In the genomic region with DNA sequence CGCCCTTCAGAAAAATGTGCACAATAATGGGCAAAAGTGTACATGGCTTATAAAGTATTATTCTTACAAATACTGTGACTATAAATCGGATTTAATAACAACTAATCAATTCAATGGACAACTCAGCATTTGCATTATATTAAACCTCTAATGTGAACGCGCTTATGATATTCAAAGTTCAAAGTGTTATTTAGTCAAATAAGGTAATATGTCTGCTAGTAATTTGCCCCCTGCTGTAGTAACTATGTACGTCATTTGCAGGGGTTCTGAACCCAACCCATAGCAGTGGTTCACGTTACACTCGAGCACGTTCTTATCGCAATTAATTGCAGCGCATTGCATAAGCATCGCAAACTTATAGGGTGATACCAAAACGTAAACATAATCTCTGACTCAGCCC, we compare ENCODE assay signal across 3 fruit fly cellular contexts.
TF ChIP-seq lines count a peak whose summit lies in the region.

No protein-coding gene starts in this region.

TF ChIP-seq in whole organism, adult, 20 proteins besides CTCF, POLR2A, EP300 and RAD21 (continued from another document):
- TF ChIP-seq CG5204 (GFP tag; optimal IDR thresholded peaks at IDR 0.05; lab: Kevin White, UChicago) (peak; percentile 8), ovo (GFP tag; optimal IDR thresholded peaks at IDR 0.05; lab: Kevin White, UChicago) (peak; percentile 14), CG11617 (GFP tag; optimal IDR thresholded peaks at IDR 0.05; lab: Kevin White, UChicago) (peak; percentile 86)

TF ChIP-seq in whole organism, embryonic, 481 proteins besides CTCF, POLR2A, EP300 and RAD21 (continued from another document and continues in another):
- TF ChIP-seq klu (GFP tag; IDR thresholded peaks at IDR 0.05; lab: Robert Waterston, UW): no peak
- no peak for TF ChIP-seq NFAT (GFP tag; IDR thresholded peaks at IDR 0.05; lab: Robert Waterston, UW)
- no peak for TF ChIP-seq ato (GFP tag; IDR thresholded peaks at IDR 0.05; lab: Robert Waterston, UW; ENCODE audit: partially characterized antibody)
- TF ChIP-seq lab (GFP tag; optimal IDR thresholded peaks at IDR 0.05; lab: Kevin White, UChicago): peak; percentile 16
- no peak for TF ChIP-seq CG7745 (tag; optimal IDR thresholded peaks at IDR 0.05; lab: Kevin White, UChicago)
- TF ChIP-seq fd3F (GFP tag; optimal IDR thresholded peaks at IDR 0.05; lab: Kevin White, UChicago): no peak
- TF ChIP-seq pita (GFP tag; optimal IDR thresholded peaks at IDR 0.05; lab: Kevin White, UChicago): no peak
- TF ChIP-seq mam (GFP tag; optimal IDR thresholded peaks at IDR 0.05; lab: Kevin White, UChicago): no peak
- TF ChIP-seq da (GFP tag; optimal IDR thresholded peaks at IDR 0.05; lab: Kevin White, UChicago): no peak
- no peak for TF ChIP-seq CG17361 (GFP tag; IDR thresholded peaks at IDR 0.05; lab: Robert Waterston, UW)
- no peak for TF ChIP-seq cad (GFP tag; optimal IDR thresholded peaks at IDR 0.05; lab: Kevin White, UChicago)
- no peak for TF ChIP-seq toy (GFP tag; IDR thresholded peaks at IDR 0.05; lab: Robert Waterston, UW)
- TF ChIP-seq Dip2 (GFP tag; IDR thresholded peaks at IDR 0.05; lab: Robert Waterston, UW): no peak
- peak; percentile 79 for TF ChIP-seq CG11696 (GFP tag; IDR thresholded peaks at IDR 0.05; lab: Robert Waterston, UW)
- no peak for TF ChIP-seq jumu (GFP tag; optimal IDR thresholded peaks at IDR 0.05; lab: Kevin White, UChicago)
- TF ChIP-seq dpn (GFP tag; optimal IDR thresholded peaks at IDR 0.05; lab: Kevin White, UChicago): peak in 1 of 2 experiments; percentile 15
- TF ChIP-seq CG15601 (tag; optimal IDR thresholded peaks at IDR 0.05; lab: Kevin White, UChicago): no peak
- no peak for TF ChIP-seq lov (optimal IDR thresholded peaks at IDR 0.05; lab: Kevin White, UChicago)
- TF ChIP-seq lov (GFP tag; IDR thresholded peaks at IDR 0.05; lab: Robert Waterston, UW): no peak
- TF ChIP-seq CG32772 (GFP tag; IDR thresholded peaks at IDR 0.05; lab: Robert Waterston, UW): no peak
- no peak for TF ChIP-seq pnt (GFP tag; optimal IDR thresholded peaks at IDR 0.05; lab: Kevin White, UChicago)
- no peak for TF ChIP-seq CG10462 (GFP tag; optimal IDR thresholded peaks at IDR 0.05; lab: Kevin White, UChicago)
- no peak for TF ChIP-seq stc (GFP tag; IDR thresholded peaks at IDR 0.05; lab: Robert Waterston, UW)
- TF ChIP-seq CG18619 (GFP tag; optimal IDR thresholded peaks at IDR 0.05; lab: Kevin White, UChicago): peak; percentile 7
- no peak for TF ChIP-seq CHES-1-like (GFP tag; optimal IDR thresholded peaks at IDR 0.05; lab: Kevin White, UChicago)
- peak; percentile 30 for TF ChIP-seq CG17385 (GFP tag; optimal IDR thresholded peaks at IDR 0.05; lab: Kevin White, UChicago)
- no peak for TF ChIP-seq CG3281 (GFP tag; optimal IDR thresholded peaks at IDR 0.05; lab: Kevin White, UChicago)
- no peak for TF ChIP-seq CG12104 (GFP tag; optimal IDR thresholded peaks at IDR 0.05; lab: Kevin White, UChicago)
- no peak for TF ChIP-seq abd-A (tag; optimal IDR thresholded peaks at IDR 0.05; lab: Kevin White, UChicago)
- TF ChIP-seq psq (GFP tag; optimal IDR thresholded peaks at IDR 0.05; lab: Kevin White, UChicago): no peak
- no peak for TF ChIP-seq hth (optimal IDR thresholded peaks at IDR 0.05; lab: Kevin White, UChicago)
- TF ChIP-seq CG32532 (GFP tag; IDR thresholded peaks at IDR 0.05; lab: Robert Waterston, UW): no peak
- TF ChIP-seq Nf-YB (GFP tag; optimal IDR thresholded peaks at IDR 0.05; lab: Kevin White, UChicago): no peak
- peak; percentile 32 for TF ChIP-seq CG1603 (tag; optimal IDR thresholded peaks at IDR 0.05; lab: Kevin White, UChicago)
- no peak for TF ChIP-seq CG12659 (GFP tag; optimal IDR thresholded peaks at IDR 0.05; lab: Kevin White, UChicago)
- no peak for TF ChIP-seq Awh (GFP tag; IDR thresholded peaks at IDR 0.05; lab: Robert Waterston, UW)
- no peak for TF ChIP-seq BtbVII (GFP tag; optimal IDR thresholded peaks at IDR 0.05; lab: Kevin White, UChicago)
- TF ChIP-seq CG11247 (GFP tag; IDR thresholded peaks at IDR 0.05; lab: Robert Waterston, UW): no peak
- peak; percentile 6 for TF ChIP-seq gcm (GFP tag; optimal IDR thresholded peaks at IDR 0.05; lab: Kevin White, UChicago)
- TF ChIP-seq CoRest (tag; optimal IDR thresholded peaks at IDR 0.05; lab: Kevin White, UChicago): peak; percentile 19
- TF ChIP-seq Fer1 (GFP tag; optimal IDR thresholded peaks at IDR 0.05; lab: Kevin White, UChicago): peak; percentile 1
- TF ChIP-seq pzg (GFP tag; optimal IDR thresholded peaks at IDR 0.05; lab: Kevin White, UChicago): no peak
- TF ChIP-seq Bdp1 (GFP tag; optimal IDR thresholded peaks at IDR 0.05; lab: Kevin White, UChicago): no peak
- TF ChIP-seq CrebB (tag; optimal IDR thresholded peaks at IDR 0.05; lab: Kevin White, UChicago): no peak
- no peak for TF ChIP-seq CG10979 (tag; optimal IDR thresholded peaks at IDR 0.05; lab: Kevin White, UChicago)
- no peak for TF ChIP-seq ash1 (GFP tag; optimal IDR thresholded peaks at IDR 0.05; lab: Kevin White, UChicago)
- no peak for TF ChIP-seq Spps (tag; optimal IDR thresholded peaks at IDR 0.05; lab: Kevin White, UChicago)
- no peak for TF ChIP-seq ken (GFP tag; IDR thresholded peaks at IDR 0.05; lab: Robert Waterston, UW)
- no peak for TF ChIP-seq Hey (tag; optimal IDR thresholded peaks at IDR 0.05; lab: Kevin White, UChicago)
- TF ChIP-seq Mrtf (GFP tag; IDR thresholded peaks at IDR 0.05; lab: Robert Waterston, UW): no peak
- TF ChIP-seq NfI (GFP tag; optimal IDR thresholded peaks at IDR 0.05; lab: Kevin White, UChicago): no peak
- TF ChIP-seq twi (tag; optimal IDR thresholded peaks at IDR 0.05; lab: Kevin White, UChicago): no peak
- TF ChIP-seq Jarid2 (GFP tag; optimal IDR thresholded peaks at IDR 0.05; lab: Kevin White, UChicago): no peak
- no peak for TF ChIP-seq CG16863 (GFP tag; optimal IDR thresholded peaks at IDR 0.05; lab: Kevin White, UChicago)
- no peak for TF ChIP-seq CG11398 (GFP tag; optimal IDR thresholded peaks at IDR 0.05; lab: Kevin White, UChicago)
- TF ChIP-seq ranshi (GFP tag; IDR thresholded peaks at IDR 0.05; lab: Robert Waterston, UW): no peak
- no peak for TF ChIP-seq z (GFP tag; IDR thresholded peaks at IDR 0.05; lab: Robert Waterston, UW)
- no peak for TF ChIP-seq B-H1 (GFP tag; IDR thresholded peaks at IDR 0.05; lab: Robert Waterston, UW)
- TF ChIP-seq pfk (GFP tag; optimal IDR thresholded peaks at IDR 0.05; lab: Kevin White, UChicago): no peak
- no peak for TF ChIP-seq NC2α (GFP tag; optimal IDR thresholded peaks at IDR 0.05; lab: Kevin White, UChicago)
- no peak for TF ChIP-seq CG17328 (GFP tag; IDR thresholded peaks at IDR 0.05; lab: Robert Waterston, UW)
- TF ChIP-seq dmrt99B (tag; optimal IDR thresholded peaks at IDR 0.05; lab: Kevin White, UChicago): peak; percentile 18
- TF ChIP-seq PHDP (tag; optimal IDR thresholded peaks at IDR 0.05; lab: Kevin White, UChicago): peak; percentile 37
- peak; percentile 43 for TF ChIP-seq row (GFP tag; IDR thresholded peaks at IDR 0.05; lab: Robert Waterston, UW)
- no peak for TF ChIP-seq CG4360 (GFP tag; IDR thresholded peaks at IDR 0.05; lab: Robert Waterston, UW)
- TF ChIP-seq bsh (GFP tag; optimal IDR thresholded peaks at IDR 0.05; lab: Kevin White, UChicago): peak in 1 of 2 experiments; percentile 26

TF ChIP-seq in whole organism, prepupa, 60 proteins besides CTCF, POLR2A, EP300 and RAD21 (continued from another document):
- no peak for TF ChIP-seq Met (GFP tag; optimal IDR thresholded peaks at IDR 0.05; lab: Kevin White, UChicago)
- TF ChIP-seq Eip93F (GFP tag; optimal IDR thresholded peaks at IDR 0.05; lab: Kevin White, UChicago): no peak
- TF ChIP-seq eg (GFP tag; IDR thresholded peaks at IDR 0.05; lab: Robert Waterston, UW): no peak
- no peak for TF ChIP-seq svp (GFP tag; lab: Kevin White, UChicago)
- TF ChIP-seq fd59A (GFP tag; optimal IDR thresholded peaks at IDR 0.05; lab: Kevin White, UChicago): no peak
- no peak for TF ChIP-seq cyc (GFP tag; optimal IDR thresholded peaks at IDR 0.05; lab: Kevin White, UChicago)
- TF ChIP-seq achi (GFP tag; optimal IDR thresholded peaks at IDR 0.05; lab: Kevin White, UChicago): peak; percentile 12
- peak; percentile 44 for TF ChIP-seq CG32006 (GFP tag; optimal IDR thresholded peaks at IDR 0.05; lab: Kevin White, UChicago)
- TF ChIP-seq Sox15 (GFP tag; optimal IDR thresholded peaks at IDR 0.05; lab: Kevin White, UChicago): no peak
- TF ChIP-seq ss (GFP tag; optimal IDR thresholded peaks at IDR 0.05; lab: Kevin White, UChicago): no peak
- TF ChIP-seq CG6808 (GFP tag; optimal IDR thresholded peaks at IDR 0.05; lab: Kevin White, UChicago): peak; percentile 30
- no peak for TF ChIP-seq CG1621 (tag; optimal IDR thresholded peaks at IDR 0.05; lab: Kevin White, UChicago)
- peak; percentile 5 for TF ChIP-seq Eip75B (GFP tag; optimal IDR thresholded peaks at IDR 0.05; lab: Kevin White, UChicago)
- peak; percentile 27 for TF ChIP-seq CG8632 (GFP tag; optimal IDR thresholded peaks at IDR 0.05; lab: Kevin White, UChicago)
- TF ChIP-seq Smox (GFP tag; optimal IDR thresholded peaks at IDR 0.05; lab: Kevin White, UChicago): peak; percentile 5
- no peak for TF ChIP-seq CG4318 (GFP tag; optimal IDR thresholded peaks at IDR 0.05; lab: Kevin White, UChicago)
- peak; percentile 26 for TF ChIP-seq Hr4 (GFP tag; optimal IDR thresholded peaks at IDR 0.05; lab: Kevin White, UChicago)
- no peak for TF ChIP-seq CG8319 (GFP tag; optimal IDR thresholded peaks at IDR 0.05; lab: Kevin White, UChicago)
- TF ChIP-seq CG6163 (GFP tag; IDR thresholded peaks at IDR 0.05; lab: Robert Waterston, UW): no peak
- TF ChIP-seq topi (GFP tag; optimal IDR thresholded peaks at IDR 0.05; lab: Kevin White, UChicago): no peak
- peak; percentile 82 for TF ChIP-seq vri (GFP tag; optimal IDR thresholded peaks at IDR 0.05; lab: Kevin White, UChicago)
- TF ChIP-seq CG6276 (GFP tag; optimal IDR thresholded peaks at IDR 0.05; lab: Kevin White, UChicago): peak; percentile 11
- no peak for TF ChIP-seq CG3032 (tag; optimal IDR thresholded peaks at IDR 0.05; lab: Kevin White, UChicago)
- no peak for TF ChIP-seq CG8119 (GFP tag; IDR thresholded peaks at IDR 0.05; lab: Robert Waterston, UW)
- peak; percentile 5 for TF ChIP-seq CG10631 (GFP tag; optimal IDR thresholded peaks at IDR 0.05; lab: Kevin White, UChicago)
- peak; percentile 47 for TF ChIP-seq esn (GFP tag; optimal IDR thresholded peaks at IDR 0.05; lab: Kevin White, UChicago)
- no peak for TF ChIP-seq CG11762 (GFP tag; optimal IDR thresholded peaks at IDR 0.05; lab: Kevin White, UChicago; ENCODE audit: insufficient read depth)
- TF ChIP-seq CG16779 (tag; optimal IDR thresholded peaks at IDR 0.05; lab: Kevin White, UChicago): no peak
- no peak for TF ChIP-seq Sox102F (GFP tag; optimal IDR thresholded peaks at IDR 0.05; lab: Kevin White, UChicago)
- TF ChIP-seq CG15336 (GFP tag; IDR thresholded peaks at IDR 0.05; lab: Robert Waterston, UW): 0 out of 2 replicates have a peak, but pooled peaks have one; percentile 20
- TF ChIP-seq Lpt (GFP tag; optimal IDR thresholded peaks at IDR 0.05; lab: Kevin White, UChicago): no peak
- peak; percentile 36 for TF ChIP-seq OdsH (GFP tag; optimal IDR thresholded peaks at IDR 0.05; lab: Kevin White, UChicago)
- peak; percentile 15 for TF ChIP-seq CG10669 (GFP tag; optimal IDR thresholded peaks at IDR 0.05; lab: Kevin White, UChicago)
- peak; percentile 8 for TF ChIP-seq CG34406 (GFP tag; optimal IDR thresholded peaks at IDR 0.05; lab: Kevin White, UChicago)
- TF ChIP-seq Hr38 (GFP tag; optimal IDR thresholded peaks at IDR 0.05; lab: Kevin White, UChicago): no peak
- TF ChIP-seq CG7368 (GFP tag; optimal IDR thresholded peaks at IDR 0.05; lab: Kevin White, UChicago): no peak
- peak; percentile 26 for TF ChIP-seq Ets96B (tag; optimal IDR thresholded peaks at IDR 0.05; lab: Kevin White, UChicago)
- TF ChIP-seq Sox14 (GFP tag; optimal IDR thresholded peaks at IDR 0.05; lab: Kevin White, UChicago): peak; percentile 11
- no peak for TF ChIP-seq CG11902 (GFP tag; optimal IDR thresholded peaks at IDR 0.05; lab: Kevin White, UChicago)
- no peak for TF ChIP-seq fd85E (GFP tag; optimal IDR thresholded peaks at IDR 0.05; lab: Kevin White, UChicago)
- no peak for TF ChIP-seq Blimp-1 (GFP tag; optimal IDR thresholded peaks at IDR 0.05; lab: Kevin White, UChicago)
